Worm (Caenorhabditis elegans) whole organism, L1 larva: ENCODE measurements around the gene D1054.8.

ENCODE experiments used
- C34B4.2 ChIP-seq: sonication (generic microtip); optimal IDR thresholded peaks from 2 replicates; lab custom pipeline; 2017; ENCODE audit warnings: mild to moderate bottlenecking, missing genetic modification characterization, missing compliant biosample characterization
- ceh-63 ChIP-seq: fragments of 200-800 bp; sonication (Bioruptor generic); optimal IDR thresholded peaks from 2 replicates; lab custom pipeline; 2018; ENCODE audit warnings: mild to moderate bottlenecking, missing genetic modification characterization, missing compliant biosample characterization
- efl-1 ChIP-seq, 4 experiments: fragments of 150-350 bp; optimal IDR thresholded peaks in 3 of 4; peaks in 1 of 4; 1 replicate in 1 of 4; 2 replicates in 3 of 4; lab custom pipeline; 2014; ENCODE audit warnings: missing biosample characterization in 2 of 4, missing genetic modification characterization in 2 of 4, missing genetic modification reagents in 2 of 4
- egl-27 ChIP-seq, 2 experiments: fragments of 150-350 bp in 1 of 2; sonication (generic microtip); optimal IDR thresholded peaks; 3 replicates each; lab custom pipeline; 2017 to 2018; ENCODE audit warnings: missing biosample characterization in 2 of 2, missing genetic modification characterization in 2 of 2, missing genetic modification reagents in 2 of 2
- hpl-2 ChIP-seq: fragments of 150-350 bp; optimal IDR thresholded peaks from 2 replicates; lab custom pipeline; 2014; ENCODE audit warnings: missing biosample characterization, missing genetic modification reagents, missing genetic modification characterization
- lir-3 ChIP-seq: sonication (generic microtip); optimal IDR thresholded peaks from 2 replicates; lab custom pipeline; 2016; ENCODE audit warnings: mild to moderate bottlenecking, missing genetic modification characterization, moderate library complexity, missing compliant biosample characterization; ENCODE audit not compliant: poor library complexity
- mef-2 ChIP-seq: fragments of 150-350 bp; optimal IDR thresholded peaks from 2 replicates; lab custom pipeline; 2014; ENCODE audit warnings: missing biosample characterization, missing genetic modification characterization
- nhr-11 ChIP-seq: fragments of 150-350 bp; optimal IDR thresholded peaks from 2 replicates; lab custom pipeline; 2014; ENCODE audit warnings: missing biosample characterization, missing genetic modification characterization
- nhr-28 ChIP-seq: fragments of 150-350 bp; optimal IDR thresholded peaks from 2 replicates; lab custom pipeline; 2014; ENCODE audit warnings: missing biosample characterization, missing genetic modification characterization
- nhr-77 ChIP-seq: fragments of 150-350 bp; optimal IDR thresholded peaks from 2 replicates; lab custom pipeline; 2014; ENCODE audit warnings: missing biosample characterization, missing genetic modification characterization
- nhr-90 ChIP-seq: sonication (generic microtip); optimal IDR thresholded peaks from 2 replicates; lab custom pipeline; 2016; ENCODE audit warnings: mild to moderate bottlenecking, missing genetic modification characterization, missing compliant biosample characterization; ENCODE audit not compliant: poor library complexity
- snpc-4 ChIP-seq: fragments of 150-350 bp; optimal IDR thresholded peaks from 2 replicates; lab custom pipeline; 2014; ENCODE audit warnings: missing biosample characterization, missing genetic modification characterization
- zag-1 ChIP-seq: fragments of 150-350 bp; optimal IDR thresholded peaks from 2 replicates; lab custom pipeline; 2014; ENCODE audit warnings: missing biosample characterization, missing genetic modification characterization
- ztf-4 ChIP-seq: fragments of 150-350 bp; optimal IDR thresholded peaks from 2 replicates; lab custom pipeline; 2014; ENCODE audit warnings: missing biosample characterization, missing genetic modification characterization

DNA sequence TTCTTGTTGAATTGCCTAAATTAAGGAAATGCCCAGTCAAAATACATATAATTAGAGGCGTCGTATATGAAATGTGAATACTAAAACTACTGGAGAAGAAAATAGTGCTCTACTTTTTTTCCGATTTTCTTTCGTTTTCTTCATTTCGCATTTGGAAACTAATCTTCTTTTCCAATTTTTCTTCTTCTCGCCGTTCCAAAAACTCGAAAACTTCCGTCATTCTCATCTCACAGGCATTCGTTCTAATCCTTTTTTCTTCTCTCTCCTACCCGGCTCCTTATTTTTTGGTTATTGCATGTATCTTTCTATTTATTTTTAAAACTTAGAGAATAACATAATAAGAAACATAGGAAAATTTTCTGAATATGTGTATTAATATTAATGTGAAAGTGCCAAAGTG, 48.8 kb downstream of the D1054.8 start:
- TF ChIP-seq nhr-28 (tag; lab: Kevin White, UChicago) (no peak), snpc-4 (tag; lab: Kevin White, UChicago) (no peak), efl-1 (optimal IDR thresholded peaks at IDR 0.05; lab: Kevin White, UChicago) (no peak), efl-1 (GFP tag; optimal IDR thresholded peaks at IDR 0.05 in 1 of 2; lab: Kevin White, UChicago) (no peak), ztf-4 (tag; lab: Kevin White, UChicago) (no peak), egl-27 (tag; optimal IDR thresholded peaks at IDR 0.05; lab: Kevin White, UChicago) (no peak), C34B4.2 (tag; lab: Kevin White, UChicago) (no peak), lir-3 (no peak), zag-1 (tag; lab: Kevin White, UChicago) (no peak), mef-2 (tag; lab: Kevin White, UChicago) (no peak), nhr-77 (no peak), nhr-11 (tag; lab: Kevin White, UChicago) (no peak), nhr-90 (tag; lab: Kevin White, UChicago) (no peak), hpl-2 (GFP tag; lab: Kevin White, UChicago) (no peak), ceh-63 (GFP tag; lab: Kevin White, UChicago) (no peak)
